ENCODE assay signal across 1 fruit fly cellular context in the genomic region with DNA sequence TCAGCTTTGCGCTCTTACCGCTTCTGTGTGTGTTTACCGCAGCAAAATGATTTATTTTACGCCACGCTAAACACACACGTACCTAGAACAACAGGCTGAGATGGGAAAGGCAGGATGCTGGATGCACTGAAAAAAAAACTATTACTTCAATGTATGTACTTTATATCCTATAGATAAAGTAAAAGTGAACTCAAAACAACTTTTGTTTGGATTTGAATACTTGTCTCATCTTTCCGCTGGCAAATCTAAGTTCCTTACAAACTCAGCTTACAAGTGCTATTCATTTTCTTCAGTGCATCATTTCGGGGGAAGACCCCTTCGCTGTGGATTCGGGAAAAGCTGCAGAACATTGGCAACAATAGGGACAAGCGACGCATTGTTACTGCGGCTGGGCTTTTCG.
TF ChIP-seq lines count a peak whose summit lies in the region.

No protein-coding gene starts in this region.

TF ChIP-seq in whole organism, embryonic, 481 proteins besides CTCF, POLR2A, EP300 and RAD21 (continued from another document):
- TF ChIP-seq CG4854 (GFP tag; optimal IDR thresholded peaks at IDR 0.05; lab: Kevin White, UChicago) (no peak), jigr1 (GFP tag; IDR thresholded peaks at IDR 0.05; lab: Robert Waterston, UW) (no peak), Ptx1 (GFP tag; IDR thresholded peaks at IDR 0.05; lab: Robert Waterston, UW) (peak; percentile 52), Meics (GFP tag; optimal IDR thresholded peaks at IDR 0.05; lab: Kevin White, UChicago) (peak; percentile 45), Scr (GFP tag; IDR thresholded peaks at IDR 0.05; lab: Robert Waterston, UW; ENCODE audit: partially characterized antibody) (no peak), CG6689 (GFP tag; IDR thresholded peaks at IDR 0.05; lab: Robert Waterston, UW) (peak; percentile 37), CG7839 (tag; optimal IDR thresholded peaks at IDR 0.05; lab: Kevin White, UChicago) (peak; percentile 33), CG11504 (tag; optimal IDR thresholded peaks at IDR 0.05; lab: Kevin White, UChicago) (peak; percentile 41), CG9797 (GFP tag; optimal IDR thresholded peaks at IDR 0.05; lab: Kevin White, UChicago) (no peak), CG11560 (tag; IDR thresholded peaks at IDR 0.05; lab: Robert Waterston, UW) (0 out of 3 replicates have a peak, but pooled peaks have one; percentile 16), Sry-β (GFP tag; optimal IDR thresholded peaks at IDR 0.05; lab: Kevin White, UChicago) (no peak), Xbp1 (GFP tag; optimal IDR thresholded peaks at IDR 0.05; lab: Kevin White, UChicago) (peak; percentile 5), CG16815 (GFP tag; optimal IDR thresholded peaks at IDR 0.05; lab: Kevin White, UChicago) (no peak), Hmr (GFP tag; optimal IDR thresholded peaks at IDR 0.05; lab: Kevin White, UChicago) (peak; percentile 64), sob (GFP tag; IDR thresholded peaks at IDR 0.05; lab: Robert Waterston, UW) (peak; percentile 47; the same call in 1 of the 2 replicates), CG4424 (GFP tag; optimal IDR thresholded peaks at IDR 0.05; lab: Kevin White, UChicago) (no peak), dmrt99B (tag; optimal IDR thresholded peaks at IDR 0.05; lab: Kevin White, UChicago) (peak; percentile 40), run (tag; optimal IDR thresholded peaks at IDR 0.05; lab: Kevin White, UChicago) (no peak), h (optimal IDR thresholded peaks at IDR 0.05; lab: Kevin White, UChicago) (no peak), ttk (GFP tag; IDR thresholded peaks at IDR 0.05; lab: Robert Waterston, UW) (no peak), klu (GFP tag; IDR thresholded peaks at IDR 0.05; lab: Robert Waterston, UW) (no peak), pita (GFP tag; optimal IDR thresholded peaks at IDR 0.05; lab: Kevin White, UChicago) (no peak), eve (GFP tag; optimal IDR thresholded peaks at IDR 0.05; lab: Kevin White, UChicago) (no peak), CG15269 (tag; optimal IDR thresholded peaks at IDR 0.05; lab: Kevin White, UChicago) (peak; percentile 23), corto (GFP tag; optimal IDR thresholded peaks at IDR 0.05; lab: Kevin White, UChicago) (no peak), nerfin-1 (tag; optimal IDR thresholded peaks at IDR 0.05; lab: Kevin White, UChicago) (no peak), Myb (GFP tag; optimal IDR thresholded peaks at IDR 0.05; lab: Kevin White, UChicago) (no peak), unpg (GFP tag; optimal IDR thresholded peaks at IDR 0.05; lab: Kevin White, UChicago) (peak; percentile 7), dati (GFP tag; IDR thresholded peaks at IDR 0.05; lab: Robert Waterston, UW) (no peak), chm (GFP tag; IDR thresholded peaks at IDR 0.05; lab: Robert Waterston, UW) (no peak), so (GFP tag; IDR thresholded peaks at IDR 0.05; lab: Robert Waterston, UW) (no peak), stc (GFP tag; IDR thresholded peaks at IDR 0.05; lab: Robert Waterston, UW) (no peak), crc (GFP tag; optimal IDR thresholded peaks at IDR 0.05; lab: Kevin White, UChicago) (no peak), CG3407 (GFP tag; optimal IDR thresholded peaks at IDR 0.05; lab: Kevin White, UChicago) (no peak), CG33213 (GFP tag; optimal IDR thresholded peaks at IDR 0.05; lab: Kevin White, UChicago) (no peak), Awh (GFP tag; IDR thresholded peaks at IDR 0.05; lab: Robert Waterston, UW) (no peak), az2 (GFP tag; optimal IDR thresholded peaks at IDR 0.05; lab: Kevin White, UChicago) (no peak), CG13624 (GFP tag; optimal IDR thresholded peaks at IDR 0.05; lab: Kevin White, UChicago) (peak; percentile 35), CG12391 (tag; optimal IDR thresholded peaks at IDR 0.05; lab: Kevin White, UChicago) (no peak), Oaz (GFP tag; IDR thresholded peaks at IDR 0.05; lab: Robert Waterston, UW) (no peak), vvl (GFP tag; IDR thresholded peaks at IDR 0.05; lab: Robert Waterston, UW) (peak; percentile 43; the same call in 1 of the 2 replicates), lmd (GFP tag; IDR thresholded peaks at IDR 0.05; lab: Robert Waterston, UW) (peak; percentile 56), Poxn (GFP tag; IDR thresholded peaks at IDR 0.05; lab: Robert Waterston, UW) (no peak), pnt (GFP tag; optimal IDR thresholded peaks at IDR 0.05; lab: Kevin White, UChicago) (no peak), Fer3 (tag; optimal IDR thresholded peaks at IDR 0.05; lab: Kevin White, UChicago) (peak; percentile 20), HHEX (GFP tag; optimal IDR thresholded peaks at IDR 0.05; lab: Kevin White, UChicago) (no peak), wek (GFP tag; optimal IDR thresholded peaks at IDR 0.05; lab: Kevin White, UChicago) (no peak), lilli (GFP tag; optimal IDR thresholded peaks at IDR 0.05; lab: Kevin White, UChicago) (peak; percentile 4), ara (GFP tag; IDR thresholded peaks at IDR 0.05; lab: Robert Waterston, UW) (no peak), abd-A (tag; optimal IDR thresholded peaks at IDR 0.05; lab: Kevin White, UChicago) (no peak), Asciz (GFP tag; optimal IDR thresholded peaks at IDR 0.05; lab: Kevin White, UChicago) (no peak), shn (GFP tag; optimal IDR thresholded peaks at IDR 0.05; lab: Kevin White, UChicago) (no peak), hbn (GFP tag; IDR thresholded peaks at IDR 0.05; lab: Robert Waterston, UW; ENCODE audit: partially characterized antibody) (no peak), CG13287 (GFP tag; IDR thresholded peaks at IDR 0.05; lab: Robert Waterston, UW; ENCODE audit: partially characterized antibody) (no peak), gce (GFP tag; IDR thresholded peaks at IDR 0.05; lab: Robert Waterston, UW) (no peak), Sin3A (optimal IDR thresholded peaks at IDR 0.05; lab: Kevin White, UChicago) (no peak), bcd (GFP tag; optimal IDR thresholded peaks at IDR 0.05; lab: Kevin White, UChicago) (peak; percentile 8), CG31224 (GFP tag; IDR thresholded peaks at IDR 0.05; lab: Robert Waterston, UW) (no peak), CG32532 (GFP tag; IDR thresholded peaks at IDR 0.05; lab: Robert Waterston, UW) (peak; percentile 30; the same call in 1 of the 2 replicates), CG9437 (GFP tag; optimal IDR thresholded peaks at IDR 0.05; lab: Kevin White, UChicago) (no peak), GATAe (GFP tag; conservative IDR thresholded peaks at IDR 0.05; lab: Robert Waterston, UW) (no peak), caup (GFP tag; optimal IDR thresholded peaks at IDR 0.05; lab: Kevin White, UChicago; ENCODE audit: severe bottlenecking) (no peak), CG9215 (GFP tag; IDR thresholded peaks at IDR 0.05; lab: Robert Waterston, UW) (no peak)
